Worm (Caenorhabditis elegans) whole organism, mixed stage, embryonic: ENCODE data around the gene bath-26.

Experiments used
- bed-3 ChIP-seq: fragments of 200-800 bp; sonication (Bioruptor generic); optimal IDR thresholded peaks from 3 replicates; lab custom pipeline; 2018; ENCODE audit warnings: mild to moderate bottlenecking, missing genetic modification characterization, moderate library complexity, missing compliant biosample characterization
- lin-32 ChIP-seq: fragments of 200-800 bp; sonication (Bioruptor generic); optimal IDR thresholded peaks from 2 replicates; lab custom pipeline; 2018; ENCODE audit warnings: mild to moderate bottlenecking, missing genetic modification characterization, missing compliant biosample characterization
- lsy-2 ChIP-seq: fragments of 150-350 bp; optimal IDR thresholded peaks from 2 replicates; lab custom pipeline; 2014; ENCODE audit warnings: missing biosample characterization, missing genetic modification characterization

DNA sequence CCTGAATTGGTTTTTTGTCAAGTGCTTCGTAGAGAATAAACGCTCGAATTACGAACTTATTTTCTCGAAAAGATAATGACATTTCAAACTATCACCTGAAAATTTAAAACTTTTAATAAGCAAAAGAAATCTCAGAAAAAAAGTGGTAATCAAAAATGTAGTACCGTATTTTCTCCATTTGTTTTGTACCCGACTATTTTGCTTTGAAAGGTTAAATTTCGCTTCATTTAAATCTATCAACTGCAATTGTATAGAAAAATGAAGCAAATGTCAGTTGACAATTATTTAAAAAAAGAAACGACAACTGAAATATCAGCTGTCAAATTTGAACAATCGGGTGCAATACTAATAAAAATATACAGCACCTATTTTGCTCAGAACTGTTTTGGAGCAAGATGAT is 20.6 kb upstream of the bath-26 start, which contains the start of gene fbxa-158:
- TF ChIP-seq bed-3 (GFP tag; lab: Kevin White, UChicago) (no peak), lin-32 (GFP tag; lab: Kevin White, UChicago) (no peak), lsy-2 (tag; lab: Kevin White, UChicago) (no peak)
